Fruit fly (Drosophila melanogaster) whole organism, pupa: ENCODE results near the gene CG11368.

Source experiments
- CG14655 ChIP-seq: fragments of 200-800 bp; sonication (Bioruptor generic); optimal IDR thresholded peaks from 3 replicates; lab custom pipeline; 2017; ENCODE audit warnings: mild to moderate bottlenecking, missing biosample characterization, missing genetic modification reagents, missing genetic modification characterization
- CG15710 ChIP-seq: fragments of 200-800 bp; sonication (Bioruptor generic); optimal IDR thresholded peaks from 2 replicates; lab custom pipeline; 2018; ENCODE audit warnings: missing biosample characterization, mild to moderate bottlenecking, missing genetic modification characterization, moderate library complexity
- CG34367 ChIP-seq: fragments of 200-800 bp; sonication (Bioruptor generic); optimal IDR thresholded peaks from 2 replicates; lab custom pipeline; 2018; ENCODE audit warnings: missing biosample characterization, mild to moderate bottlenecking, missing genetic modification characterization
- CG4496 ChIP-seq: fragments of 200-800 bp; sonication (Bioruptor generic); IDR thresholded peaks from 3 replicates; pipeline ENCODE4 v1.3.6; 2022; ENCODE audit warnings: missing biosample characterization, missing genetic modification characterization
- D1 ChIP-seq: fragments of 200-800 bp; sonication (Bioruptor generic); optimal IDR thresholded peaks from 2 replicates; lab custom pipeline; 2018; ENCODE audit warnings: missing biosample characterization, mild to moderate bottlenecking, missing genetic modification characterization, moderate library complexity
- EcR ChIP-seq: fragments of 200-800 bp; sonication (Bioruptor generic); optimal IDR thresholded peaks from 3 replicates; lab custom pipeline; 2019; ENCODE audit warnings: missing biosample characterization, missing genetic modification characterization, mild to moderate bottlenecking, moderate library complexity, missing genetic modification reagents
- Ets98B ChIP-seq: fragments of 200-800 bp; sonication (Bioruptor generic); IDR thresholded peaks from 2 replicates; pipeline ENCODE4 v1.3.6; 2022; ENCODE audit warnings: missing biosample characterization, missing genetic modification characterization
- Pif1A ChIP-seq: fragments of 200-800 bp; sonication (Bioruptor generic); optimal IDR thresholded peaks from 3 replicates; lab custom pipeline; 2016; ENCODE audit warnings: missing biosample characterization, missing genetic modification characterization

DNA sequence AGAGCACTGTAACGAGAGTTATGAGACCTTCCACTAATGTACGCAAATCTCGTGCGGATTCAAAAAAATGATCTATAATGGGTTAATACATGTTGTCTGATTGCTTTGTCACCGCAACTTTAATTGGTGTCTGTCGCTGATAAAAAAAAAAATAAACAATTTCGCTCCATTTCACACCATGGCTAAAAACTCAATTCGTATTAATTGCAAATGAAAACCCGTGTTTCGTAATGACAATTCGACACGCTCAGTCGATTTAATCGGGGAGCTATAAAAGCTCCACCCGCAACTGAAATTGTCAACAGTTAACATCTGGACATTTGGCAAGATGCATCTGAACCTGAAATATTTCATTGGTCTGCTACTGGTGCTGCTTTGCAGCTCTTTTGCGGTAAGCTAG lies at the start of gene CG11368:
- TF ChIP-seq D1 (no peak), EcR (GFP tag; lab: Kevin White, UChicago) (no peak), CG14655 (GFP tag; lab: Kevin White, UChicago) (no peak), CG34367 (tag; lab: Kevin White, UChicago) (no peak), CG4496 (GFP tag; lab: Robert Waterston, UW) (no peak), Pif1A (GFP tag; lab: Kevin White, UChicago) (no peak), Ets98B (GFP tag; lab: Robert Waterston, UW) (no peak), CG15710 (no peak)
